Worm (Caenorhabditis elegans) whole organism, young adult: ENCODE results near the gene K02E11.10.

ENCODE experiments used
- B0261.1 ChIP-seq: sonication (generic microtip); optimal IDR thresholded peaks from 2 replicates; lab custom pipeline; 2016; ENCODE audit warnings: mild to moderate bottlenecking, missing genetic modification characterization, moderate library complexity, missing compliant biosample characterization
- C17E4.6 ChIP-seq: fragments of 200-800 bp; sonication (Bioruptor generic); IDR thresholded peaks from 2 replicates; pipeline ENCODE4 v1.3.6; 2022; ENCODE audit warnings: missing genetic modification reagents, missing genetic modification characterization, missing compliant biosample characterization
- F23B12.7 ChIP-seq: sonication (generic microtip); optimal IDR thresholded peaks from 2 replicates; lab custom pipeline; 2017; ENCODE audit warnings: missing genetic modification characterization, mild to moderate bottlenecking, missing compliant biosample characterization, antibody characterized with exemption, moderate library complexity; ENCODE audit not compliant: insufficient read depth
- F39B2.1 ChIP-seq: fragments of 200-800 bp; sonication (Bioruptor generic); IDR thresholded peaks from 2 replicates; pipeline ENCODE4 v1.3.6; 2022; ENCODE audit warnings: missing genetic modification reagents, missing genetic modification characterization, missing compliant biosample characterization
- F52B5.7 ChIP-seq: sonication (generic microtip); optimal IDR thresholded peaks from 2 replicates; lab custom pipeline; 2016; ENCODE audit warnings: mild to moderate bottlenecking, missing genetic modification characterization, missing compliant biosample characterization
- K11D2.4 ChIP-seq: fragments of 200-800 bp; sonication (Bioruptor generic); IDR thresholded peaks from 2 replicates; pipeline ENCODE4 v1.3.6; 2022; ENCODE audit warnings: missing genetic modification reagents, missing genetic modification characterization, missing compliant biosample characterization
- K12H6.12 ChIP-seq: fragments of 200-800 bp; sonication (Bioruptor generic); optimal IDR thresholded peaks from 2 replicates; lab custom pipeline; 2018; ENCODE audit warnings: mild to moderate bottlenecking, missing genetic modification characterization, missing compliant biosample characterization
- T26A5.8 ChIP-seq: sonication (generic microtip); optimal IDR thresholded peaks from 2 replicates; lab custom pipeline; 2016; ENCODE audit warnings: missing genetic modification characterization, missing compliant biosample characterization
- Y53G8AR.9 ChIP-seq: fragments of 200-800 bp; sonication (Bioruptor generic); conservative IDR thresholded peaks from 2 replicates; pipeline ENCODE4 v1.3.6; 2022; ENCODE audit warnings: missing genetic modification reagents, missing genetic modification characterization, missing compliant biosample characterization
- Y79H2A.3 ChIP-seq: fragments of 200-800 bp; sonication (Bioruptor generic); conservative IDR thresholded peaks from 2 replicates; pipeline ENCODE4 v1.3.6; 2022; ENCODE audit warnings: missing genetic modification reagents, missing genetic modification characterization, missing compliant biosample characterization
- aptf-3 ChIP-seq: fragments of 200-800 bp; sonication (Bioruptor generic); IDR thresholded peaks from 2 replicates; pipeline ENCODE4 v1.3.6; 2022; ENCODE audit warnings: missing genetic modification characterization, missing compliant biosample characterization
- attf-3 ChIP-seq: fragments of 200-800 bp; sonication (Bioruptor generic); conservative IDR thresholded peaks from 2 replicates; pipeline ENCODE4 v1.3.6; 2022; ENCODE audit warnings: missing genetic modification reagents, missing genetic modification characterization, missing compliant biosample characterization
- attf-6 ChIP-seq: fragments of 200-800 bp; sonication (Bioruptor generic); IDR thresholded peaks from 2 replicates; pipeline ENCODE4 v1.3.6; 2022; ENCODE audit warnings: missing genetic modification reagents, missing genetic modification characterization, missing compliant biosample characterization
- bed-1 ChIP-seq: fragments of 200-800 bp; sonication (Bioruptor generic); IDR thresholded peaks from 2 replicates; pipeline ENCODE4 v1.3.6; 2022; ENCODE audit warnings: missing genetic modification reagents, missing genetic modification characterization, missing compliant biosample characterization
- ccch-3 ChIP-seq: fragments of 200-800 bp; sonication (Bioruptor generic); optimal IDR thresholded peaks from 2 replicates; lab custom pipeline; 2018; ENCODE audit warnings: mild to moderate bottlenecking, missing genetic modification characterization, missing compliant biosample characterization
- cebp-1 ChIP-seq, 2 experiments: fragments of 200-800 bp in 1 of 2; sonication (Bioruptor generic) in 1 of 2; sonication (generic microtip) in 1 of 2; IDR thresholded peaks in 1 of 2; optimal IDR thresholded peaks in 1 of 2; 2 replicates each; pipeline versions ENCODE4 v1.3.6 to Lab custom; 2017 to 2022; ENCODE audit warnings: missing compliant biosample characterization in 2 of 2, missing genetic modification characterization in 2 of 2, mild to moderate bottlenecking in 1 of 2, missing genetic modification reagents in 1 of 2, moderate library complexity in 1 of 2
- cebp-2 ChIP-seq: fragments of 200-800 bp; sonication (Bioruptor generic); IDR thresholded peaks from 2 replicates; pipeline ENCODE4 v1.3.6; 2022; ENCODE audit warnings: missing genetic modification characterization, missing compliant biosample characterization
- ceh-100 ChIP-seq: fragments of 200-800 bp; sonication (Bioruptor generic); IDR thresholded peaks from 2 replicates; pipeline ENCODE4 v1.3.6; 2022; ENCODE audit warnings: missing genetic modification reagents, missing genetic modification characterization, missing compliant biosample characterization
- ceh-27 ChIP-seq: fragments of 200-800 bp; sonication (Bioruptor generic); optimal IDR thresholded peaks from 2 replicates; lab custom pipeline; 2018; ENCODE audit warnings: mild to moderate bottlenecking, missing genetic modification characterization, moderate library complexity, missing compliant biosample characterization
- ceh-40 ChIP-seq: fragments of 200-800 bp; sonication (Bioruptor generic); IDR thresholded peaks from 2 replicates; pipeline ENCODE4 v1.3.6; 2022; ENCODE audit warnings: missing genetic modification characterization, missing compliant biosample characterization
- ceh-58 ChIP-seq: fragments of 200-800 bp; sonication (Bioruptor generic); IDR thresholded peaks from 2 replicates; pipeline ENCODE4 v1.3.6; 2022; ENCODE audit warnings: missing genetic modification characterization, missing compliant biosample characterization
- ceh-79 ChIP-seq: sonication (generic microtip); optimal IDR thresholded peaks from 2 replicates; lab custom pipeline; 2017; ENCODE audit warnings: mild to moderate bottlenecking, missing genetic modification characterization, missing compliant biosample characterization
- ceh-91 ChIP-seq: fragments of 200-800 bp; sonication (Bioruptor generic); IDR thresholded peaks from 2 replicates; pipeline ENCODE4 v1.3.6; 2022; ENCODE audit warnings: missing genetic modification reagents, missing genetic modification characterization, missing compliant biosample characterization
- die-1 ChIP-seq: sonication (generic microtip); optimal IDR thresholded peaks from 2 replicates; lab custom pipeline; 2016; ENCODE audit warnings: missing genotype, mild to moderate bottlenecking, missing genetic modification characterization, missing compliant biosample characterization
- dpff-1 ChIP-seq: sonication (generic microtip); optimal IDR thresholded peaks from 2 replicates; lab custom pipeline; 2017; ENCODE audit warnings: mild to moderate bottlenecking, missing genetic modification characterization, missing compliant biosample characterization
- efl-1 ChIP-seq: fragments of 150-350 bp; optimal IDR thresholded peaks from 2 replicates; lab custom pipeline; 2014; ENCODE audit warnings: missing biosample characterization, missing genetic modification reagents, missing genetic modification characterization
- egl-18 ChIP-seq: fragments of 200-800 bp; sonication (Bioruptor generic); IDR thresholded peaks from 2 replicates; pipeline ENCODE4 v1.3.6; 2022; ENCODE audit warnings: missing genetic modification reagents, missing genetic modification characterization, missing compliant biosample characterization
- him-1 ChIP-seq: sonication (generic microtip); optimal IDR thresholded peaks from 2 replicates; lab custom pipeline; 2016; ENCODE audit warnings: missing genotype, missing genetic modification reagents, missing genetic modification characterization, missing compliant biosample characterization
- hmg-20 ChIP-seq: fragments of 200-800 bp; sonication (Bioruptor generic); IDR thresholded peaks from 2 replicates; pipeline ENCODE4 v1.3.6; 2022; ENCODE audit warnings: missing genetic modification reagents, missing genetic modification characterization, missing compliant biosample characterization
- hrde-1 ChIP-seq: sonication (generic microtip); optimal IDR thresholded peaks from 2 replicates; lab custom pipeline; 2016; ENCODE audit warnings: missing genetic modification characterization, mild to moderate bottlenecking, missing compliant biosample characterization, moderate library complexity, missing genotype, missing genetic modification reagents, borderline replicate concordance
- lin-26 ChIP-seq: fragments of 200-800 bp; sonication (Bioruptor generic); IDR thresholded peaks from 2 replicates; pipeline ENCODE4 v1.3.6; 2022; ENCODE audit warnings: missing genetic modification reagents, missing genetic modification characterization, missing compliant biosample characterization
- lir-1 ChIP-seq: fragments of 200-800 bp; sonication (Bioruptor generic); conservative IDR thresholded peaks from 2 replicates; pipeline ENCODE4 v1.3.6; 2022; ENCODE audit warnings: missing genetic modification reagents, missing genetic modification characterization, missing compliant biosample characterization
- lsl-1 ChIP-seq: fragments of 200-800 bp; sonication (Bioruptor generic); optimal IDR thresholded peaks from 2 replicates; lab custom pipeline; 2018; ENCODE audit warnings: mild to moderate bottlenecking, missing genetic modification characterization, moderate library complexity, missing compliant biosample characterization
- madf-10 ChIP-seq: sonication (generic microtip); optimal IDR thresholded peaks from 2 replicates; lab custom pipeline; 2016; ENCODE audit warnings: mild to moderate bottlenecking, missing genetic modification characterization, missing compliant biosample characterization
- mes-4 ChIP-seq: sonication (generic microtip); optimal IDR thresholded peaks from 2 replicates; lab custom pipeline; 2016; ENCODE audit warnings: missing genotype, missing genetic modification characterization, missing compliant biosample characterization
- mxl-1 ChIP-seq: sonication (generic microtip); optimal IDR thresholded peaks from 2 replicates; lab custom pipeline; 2016; ENCODE audit warnings: missing genetic modification characterization, missing compliant biosample characterization
- nfya-1 ChIP-seq: sonication (generic microtip); optimal IDR thresholded peaks from 2 replicates; lab custom pipeline; 2017; ENCODE audit warnings: antibody characterized with exemption, missing compliant biosample characterization, missing genetic modification characterization, borderline replicate concordance; ENCODE audit not compliant: insufficient read depth
- nfyb-1 ChIP-seq: fragments of 200-800 bp; sonication (Bioruptor generic); IDR thresholded peaks from 2 replicates; pipeline ENCODE4 v1.3.6; 2022; ENCODE audit warnings: missing genetic modification reagents, missing genetic modification characterization, missing compliant biosample characterization
- nhr-120 ChIP-seq: fragments of 200-800 bp; sonication (Bioruptor generic); IDR thresholded peaks from 2 replicates; pipeline ENCODE4 v1.3.6; 2022; ENCODE audit warnings: missing genetic modification characterization, missing compliant biosample characterization
- nhr-179 ChIP-seq: sonication (generic microtip); optimal IDR thresholded peaks from 2 replicates; lab custom pipeline; 2016; ENCODE audit warnings: mild to moderate bottlenecking, missing genetic modification characterization, missing compliant biosample characterization
- nhr-80 ChIP-seq: sonication (generic microtip); optimal IDR thresholded peaks from 2 replicates; lab custom pipeline; 2016; ENCODE audit warnings: missing genetic modification characterization, missing compliant biosample characterization
- pha-4 ChIP-seq: fragments of 150-350 bp; sonication (generic microtip); optimal IDR thresholded peaks from 2 replicates; lab custom pipeline; 2014; ENCODE audit warnings: missing biosample characterization, missing genetic modification reagents, missing genetic modification characterization
- repo-1 ChIP-seq: sonication (generic microtip); optimal IDR thresholded peaks from 2 replicates; lab custom pipeline; 2017; ENCODE audit warnings: mild to moderate bottlenecking, missing genetic modification characterization, missing compliant biosample characterization
- snpc-1.1 ChIP-seq: sonication (generic microtip); optimal IDR thresholded peaks from 2 replicates; lab custom pipeline; 2017; ENCODE audit warnings: missing genetic modification characterization, mild to moderate bottlenecking, missing compliant biosample characterization, antibody characterized with exemption, moderate library complexity, missing genotype, missing genetic modification reagents; ENCODE audit not compliant: insufficient read depth
- xnd-1 ChIP-seq: sonication (generic microtip); optimal IDR thresholded peaks from 2 replicates; lab custom pipeline; 2016; ENCODE audit warnings: missing genotype, missing genetic modification reagents, missing genetic modification characterization, missing compliant biosample characterization
- zfh-2 ChIP-seq: fragments of 200-800 bp; sonication (Bioruptor generic); conservative IDR thresholded peaks from 2 replicates; pipeline ENCODE4 v1.3.6; 2022; ENCODE audit warnings: missing genetic modification reagents, missing genetic modification characterization, missing compliant biosample characterization
- ztf-18 ChIP-seq: sonication (generic microtip); optimal IDR thresholded peaks from 2 replicates; lab custom pipeline; 2016; ENCODE audit warnings: missing genotype, mild to moderate bottlenecking, missing genetic modification characterization, missing compliant biosample characterization
- ztf-26 ChIP-seq: sonication (generic microtip); optimal IDR thresholded peaks from 2 replicates; lab custom pipeline; 2017; ENCODE audit warnings: missing genetic modification characterization, missing compliant biosample characterization
- ztf-6 ChIP-seq: fragments of 200-800 bp; sonication (Bioruptor generic); IDR thresholded peaks from 2 replicates; pipeline ENCODE4 v1.3.6; 2022; ENCODE audit warnings: missing genetic modification reagents, missing genetic modification characterization, missing compliant biosample characterization

Gene K02E11.10

ce11 chrV:14200086-14200485, 40.9 kb downstream of the K02E11.10 start (continued):
- TF ChIP-seq bed-1 (GFP tag; lab: Robert Waterston, UW) (no peak), ceh-58 (GFP tag; lab: Robert Waterston, UW) (no peak), T26A5.8 (no peak), dpff-1 (tag; lab: Kevin White, UChicago) (no peak), lsl-1 (no peak), K11D2.4 (GFP tag; lab: Robert Waterston, UW) (peak; percentile 80), mes-4 (tag; lab: Kevin White, UChicago) (no peak), efl-1 (GFP tag; lab: Kevin White, UChicago) (no peak), him-1 (tag; lab: Kevin White, UChicago) (no peak), hmg-20 (GFP tag; lab: Robert Waterston, UW) (no peak), ccch-3 (GFP tag; lab: Kevin White, UChicago) (no peak), lin-26 (peak; percentile 66; the same call in 1 of the 2 replicates), lir-1 (GFP tag; lab: Robert Waterston, UW) (peak; percentile 20; the same call in 1 of the 2 replicates), cebp-1 (GFP tag; IDR thresholded peaks at IDR 0.05; lab: Robert Waterston, UW) (peak; percentile 100), cebp-1 (tag; optimal IDR thresholded peaks at IDR 0.05; lab: Kevin White, UChicago) (peak; percentile 100), nhr-120 (GFP tag; lab: Robert Waterston, UW) (no peak), ceh-40 (GFP tag; lab: Robert Waterston, UW) (no peak), ceh-79 (tag; lab: Kevin White, UChicago) (no peak), C17E4.6 (no peak), ceh-91 (no peak), hrde-1 (tag; lab: Kevin White, UChicago) (no peak), xnd-1 (tag; lab: Kevin White, UChicago) (no peak), nfya-1 (tag; lab: Kevin White, UChicago) (no peak), repo-1 (peak; percentile 15), snpc-1.1 (tag; lab: Kevin White, UChicago) (no peak), B0261.1 (tag; lab: Kevin White, UChicago) (no peak), attf-6 (GFP tag; lab: Robert Waterston, UW) (no peak), F23B12.7 (peak; percentile 69), ztf-6 (GFP tag; lab: Robert Waterston, UW) (no peak), attf-3 (GFP tag; lab: Robert Waterston, UW) (no peak), F52B5.7 (tag; lab: Kevin White, UChicago) (no peak), ceh-27 (GFP tag; lab: Kevin White, UChicago) (peak; percentile 86), Y53G8AR.9 (GFP tag; lab: Robert Waterston, UW) (0 out of 2 replicates have a peak, but pooled peaks have one; percentile 27), ztf-18 (tag; lab: Kevin White, UChicago) (peak; percentile 77), K12H6.12 (tag; lab: Kevin White, UChicago) (peak; percentile 97), pha-4 (tag; lab: Kevin White, UChicago) (peak; percentile 96), ztf-26 (tag; lab: Kevin White, UChicago) (peak; percentile 83), mxl-1 (no peak)

DNA sequence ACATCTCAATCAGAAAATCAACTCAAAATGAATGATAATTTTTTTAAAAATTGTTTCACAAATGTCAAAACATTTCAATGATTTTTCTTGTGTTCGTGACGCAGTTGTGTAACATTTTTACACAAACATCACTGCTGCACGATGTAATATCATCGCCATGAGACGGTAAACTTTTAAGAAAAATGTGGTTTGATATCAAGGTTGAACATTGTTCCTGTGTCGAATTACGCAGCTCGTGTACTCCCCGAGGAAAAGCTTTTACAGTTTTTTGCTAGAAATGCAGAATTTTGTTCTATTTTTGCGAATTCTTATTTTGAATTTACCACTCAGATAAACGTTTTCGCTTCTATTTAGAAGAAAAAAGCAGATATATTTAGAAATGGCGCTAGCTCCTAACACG, 43.3 kb downstream of the K02E11.10 start:
- TF ChIP-seq hrde-1 (tag; lab: Kevin White, UChicago) (no peak), aptf-3 (GFP tag; lab: Robert Waterston, UW) (no peak), nhr-179 (tag; lab: Kevin White, UChicago) (no peak), zfh-2 (GFP tag; lab: Robert Waterston, UW) (no peak), repo-1 (peak; percentile 63), nfyb-1 (GFP tag; lab: Robert Waterston, UW) (peak; percentile 83; the same call in 1 of the 2 replicates), F39B2.1 (GFP tag; lab: Robert Waterston, UW) (no peak), ceh-58 (GFP tag; lab: Robert Waterston, UW) (no peak), ceh-100 (GFP tag; lab: Robert Waterston, UW) (no peak), egl-18 (GFP tag; lab: Robert Waterston, UW) (no peak), cebp-2 (GFP tag; lab: Robert Waterston, UW) (0 out of 2 replicates have a peak, but pooled peaks have one; percentile 16), ceh-91 (no peak), die-1 (no peak), madf-10 (no peak), Y79H2A.3 (GFP tag; lab: Robert Waterston, UW) (no peak), nhr-80 (peak; percentile 33), efl-1 (GFP tag; lab: Kevin White, UChicago) (no peak)
